Worm (Caenorhabditis elegans) whole organism, mixed stage, embryonic: Measurements from ENCODE around the gene him-4.

ENCODE experiments used
- ceh-83 ChIP-seq: fragments of 200-800 bp; sonication (Bioruptor generic); optimal IDR thresholded peaks from 2 replicates; lab custom pipeline; 2018; ENCODE audit warnings: mild to moderate bottlenecking, missing genetic modification characterization, missing compliant biosample characterization
- elt-3 ChIP-seq: fragments of 150-350 bp; optimal IDR thresholded peaks from 2 replicates; lab custom pipeline; 2014; ENCODE audit warnings: missing biosample characterization, missing genetic modification characterization
- lsy-2 ChIP-seq: fragments of 150-350 bp; optimal IDR thresholded peaks from 2 replicates; lab custom pipeline; 2014; ENCODE audit warnings: missing biosample characterization, missing genetic modification characterization
- nhr-12 ChIP-seq: fragments of 150-350 bp; optimal IDR thresholded peaks from 2 replicates; lab custom pipeline; 2014; ENCODE audit warnings: missing biosample characterization, missing genetic modification characterization
- nhr-237 ChIP-seq: fragments of 150-350 bp; optimal IDR thresholded peaks from 2 replicates; lab custom pipeline; 2014; ENCODE audit warnings: missing biosample characterization, missing genetic modification characterization
- pha-4 ChIP-seq: fragments of 150-350 bp; optimal IDR thresholded peaks from 2 replicates; lab custom pipeline; 2018; ENCODE audit warnings: missing biosample characterization, missing genetic modification reagents, missing genetic modification characterization

- TF ChIP-seq lsy-2 (tag; lab: Kevin White, UChicago) (no peak), nhr-12 (tag; lab: Kevin White, UChicago) (no peak), elt-3 (tag; lab: Kevin White, UChicago) (no peak), pha-4 (tag; lab: Kevin White, UChicago) (no peak), ceh-83 (GFP tag; lab: Kevin White, UChicago) (no peak), nhr-237 (no peak)
Measured at ce11 chrX:9735479-9735878, 18.1 kb downstream of the him-4 start.
